Fruit fly (Drosophila melanogaster) whole organism, embryonic: ENCODE data around the gene sra.

Experiments used
- Ada2b ChIP-seq: fragments of 200-800 bp; sonication (Bioruptor generic); IDR thresholded peaks from 2 replicates; pipeline ENCODE4 v1.3.6; 2022; ENCODE audit warnings: missing biosample characterization, missing genetic modification characterization
- Awh ChIP-seq: fragments of 200-800 bp; sonication (Bioruptor generic); IDR thresholded peaks from 2 replicates; pipeline ENCODE4, ENCODE4 v1.3.6; 2022; ENCODE audit warnings: missing biosample characterization, missing genetic modification characterization
- CG10267 ChIP-seq: fragments of 200-800 bp; sonication (Bioruptor generic); optimal IDR thresholded peaks from 2 replicates; lab custom pipeline; 2018; ENCODE audit warnings: missing biosample characterization, mild to moderate bottlenecking, missing genetic modification characterization, moderate library complexity
- CG10274 ChIP-seq: fragments of 200-800 bp; sonication (Bioruptor generic); optimal IDR thresholded peaks from 3 replicates; lab custom pipeline; 2017; ENCODE audit warnings: missing biosample characterization, mild to moderate bottlenecking, missing genetic modification characterization
- CG10366 ChIP-seq: fragments of 200-800 bp; sonication (Bioruptor generic); IDR thresholded peaks from 2 replicates; pipeline ENCODE4 v1.3.6; 2022; ENCODE audit warnings: missing biosample characterization, missing genetic modification characterization
- CG17385 ChIP-seq: fragments of 200-800 bp; sonication (Bioruptor generic); optimal IDR thresholded peaks from 3 replicates; lab custom pipeline; 2018; ENCODE audit warnings: missing biosample characterization, mild to moderate bottlenecking, missing genetic modification characterization
- CG17802 ChIP-seq: fragments of 200-800 bp; sonication (Bioruptor generic); optimal IDR thresholded peaks from 2 replicates; lab custom pipeline; 2018; ENCODE audit warnings: missing biosample characterization, mild to moderate bottlenecking, missing genetic modification characterization, moderate library complexity
- CG18764 ChIP-seq: fragments of 200-800 bp; sonication (Bioruptor generic); optimal IDR thresholded peaks from 3 replicates; lab custom pipeline; 2016; ENCODE audit warnings: missing biosample characterization, missing genetic modification characterization
- CG31441 ChIP-seq: fragments of 200-800 bp; sonication (Bioruptor generic); IDR thresholded peaks from 2 replicates; pipeline ENCODE4 v1.3.6; 2022; ENCODE audit warnings: missing biosample characterization, missing genetic modification characterization
- CG3281 ChIP-seq: fragments of 200-800 bp; sonication (Bioruptor generic); optimal IDR thresholded peaks from 3 replicates; lab custom pipeline; 2017; ENCODE audit warnings: missing biosample characterization, mild to moderate bottlenecking, missing genetic modification characterization
- CG42726 ChIP-seq: fragments of 200-800 bp; sonication (Bioruptor generic); IDR thresholded peaks from 2 replicates; pipeline ENCODE4 v1.3.6; 2022; ENCODE audit warnings: missing biosample characterization, missing genetic modification characterization; ENCODE audit not compliant: partially characterized antibody
- CG4404 ChIP-seq: fragments of 200-800 bp; sonication (Bioruptor generic); IDR thresholded peaks from 2 replicates; pipeline ENCODE4 v1.3.6; 2022; ENCODE audit warnings: missing biosample characterization, missing genetic modification characterization
- CG4730 ChIP-seq: fragments of 200-800 bp; sonication (Bioruptor generic); IDR thresholded peaks from 2 replicates; pipeline ENCODE4 v1.3.6; 2022; ENCODE audit warnings: missing biosample characterization, missing genetic modification characterization
- CG6654 ChIP-seq: fragments of 200-800 bp; sonication (Bioruptor generic); optimal IDR thresholded peaks from 2 replicates; lab custom pipeline; 2017; ENCODE audit warnings: missing biosample characterization, mild to moderate bottlenecking, missing genetic modification characterization
- CG6854 ChIP-seq: fragments of 200-800 bp; sonication (Bioruptor generic); optimal IDR thresholded peaks from 3 replicates; lab custom pipeline; 2017; ENCODE audit warnings: missing biosample characterization, mild to moderate bottlenecking, missing genetic modification characterization
- CG7556 ChIP-seq: fragments of 200-800 bp; sonication (Bioruptor generic); optimal IDR thresholded peaks from 2 replicates; lab custom pipeline; 2017; ENCODE audit warnings: missing biosample characterization, mild to moderate bottlenecking, missing genetic modification characterization
- Dll ChIP-seq: fragments of 200-800 bp; sonication (Bioruptor generic); IDR thresholded peaks from 4 replicates; pipeline ENCODE4 v1.3.6; 2022; ENCODE audit warnings: missing biosample characterization, missing genetic modification characterization; ENCODE audit not compliant: partially characterized antibody
- Doc3 ChIP-seq: fragments of 200-800 bp; sonication (Bioruptor generic); IDR thresholded peaks from 3 replicates; pipeline ENCODE4 v1.3.6; 2022; ENCODE audit warnings: missing biosample characterization, missing genetic modification characterization; ENCODE audit not compliant: partially characterized antibody
- H15 ChIP-seq: fragments of 200-800 bp; sonication (Bioruptor generic); IDR thresholded peaks from 3 replicates; pipeline ENCODE4 v1.3.6; 2022; ENCODE audit warnings: missing biosample characterization, missing genetic modification characterization
- Lim3 ChIP-seq: fragments of 200-800 bp; sonication (Bioruptor generic); IDR thresholded peaks from 2 replicates; pipeline ENCODE4 v1.3.6; 2022; ENCODE audit warnings: missing biosample characterization, missing genetic modification characterization
- MBD-R2 ChIP-seq: fragments of 200-800 bp; sonication (Bioruptor generic); IDR thresholded peaks from 2 replicates; pipeline ENCODE4 v1.3.6; 2022; ENCODE audit warnings: missing biosample characterization, missing genetic modification characterization
- NFAT ChIP-seq: fragments of 200-800 bp; sonication (Bioruptor generic); IDR thresholded peaks from 2 replicates; pipeline ENCODE4 v1.3.6; 2022; ENCODE audit warnings: missing biosample characterization, missing genetic modification characterization
- PHDP ChIP-seq: fragments of 200-800 bp; sonication (Bioruptor generic); optimal IDR thresholded peaks from 3 replicates; lab custom pipeline; 2018; ENCODE audit warnings: missing biosample characterization, mild to moderate bottlenecking, missing genetic modification characterization, moderate library complexity
- Scr ChIP-seq: fragments of 200-800 bp; sonication (Bioruptor generic); IDR thresholded peaks from 2 replicates; pipeline ENCODE4 v1.3.6; 2022; ENCODE audit warnings: missing biosample characterization, missing genetic modification characterization; ENCODE audit not compliant: partially characterized antibody
- Trl ChIP-seq, 3 experiments: fragments of >200 bp in 2 of 3; fragments of 200-800 bp in 1 of 3; sonication (Bioruptor generic) in 1 of 3; optimal IDR thresholded peaks; 2 replicates in 1 of 3; 3 replicates in 2 of 3; lab custom pipeline; 2016 to 2017; ENCODE audit warnings: missing biosample characterization in 1 of 3, missing genetic modification characterization in 1 of 3
- ap ChIP-seq: fragments of 200-800 bp; sonication (Bioruptor generic); IDR thresholded peaks from 2 replicates; pipeline ENCODE4 v1.3.6; 2022; ENCODE audit warnings: missing biosample characterization, missing genetic modification characterization
- az2 ChIP-seq: fragments of 200-800 bp; sonication (Bioruptor generic); optimal IDR thresholded peaks from 3 replicates; lab custom pipeline; 2016; ENCODE audit warnings: missing biosample characterization, missing genetic modification characterization
- bab2 ChIP-seq: fragments of 200-800 bp; sonication (Bioruptor generic); optimal IDR thresholded peaks from 2 replicates; lab custom pipeline; 2016; ENCODE audit warnings: missing biosample characterization, missing genetic modification characterization
- br ChIP-seq: fragments of >200 bp; optimal IDR thresholded peaks from 2 replicates; lab custom pipeline; 2017
- bsh ChIP-seq, 2 experiments: fragments of 200-800 bp; sonication (Bioruptor generic); optimal IDR thresholded peaks; 2 replicates each; lab custom pipeline; 2017 to 2018; ENCODE audit warnings: mild to moderate bottlenecking in 2 of 2, missing biosample characterization in 2 of 2, missing genetic modification characterization in 2 of 2, moderate library complexity in 1 of 2
- btn ChIP-seq: fragments of 200-800 bp; sonication (Bioruptor generic); optimal IDR thresholded peaks from 2 replicates; lab custom pipeline; 2016; ENCODE audit warnings: missing biosample characterization, missing genetic modification characterization
- cato ChIP-seq: fragments of 200-800 bp; sonication (Bioruptor generic); optimal IDR thresholded peaks from 2 replicates; lab custom pipeline; 2016; ENCODE audit warnings: missing biosample characterization, missing genetic modification characterization, borderline replicate concordance
- chinmo ChIP-seq: fragments of 200-800 bp; sonication (Bioruptor generic); IDR thresholded peaks from 4 replicates; pipeline ENCODE4 v1.3.6; 2022; ENCODE audit warnings: missing biosample characterization, missing genetic modification characterization; ENCODE audit not compliant: partially characterized antibody
- crol ChIP-seq: fragments of 200-800 bp; sonication (Bioruptor generic); IDR thresholded peaks from 2 replicates; pipeline ENCODE4 v1.3.6; 2022; ENCODE audit warnings: missing biosample characterization, missing genetic modification characterization
- cwo ChIP-seq: fragments of 200-800 bp; sonication (Bioruptor generic); optimal IDR thresholded peaks from 3 replicates; lab custom pipeline; 2017; ENCODE audit warnings: missing biosample characterization, missing genetic modification characterization, mild to moderate bottlenecking, moderate library complexity, missing genetic modification reagents
- dmrt11E ChIP-seq: fragments of 200-800 bp; sonication (Bioruptor generic); optimal IDR thresholded peaks from 3 replicates; lab custom pipeline; 2018; ENCODE audit warnings: missing biosample characterization, mild to moderate bottlenecking, missing genetic modification characterization, moderate library complexity
- esg ChIP-seq: fragments of 200-800 bp; sonication (Bioruptor generic); conservative IDR thresholded peaks from 2 replicates; pipeline ENCODE4 v1.3.6; 2022; ENCODE audit warnings: missing biosample characterization, missing genetic modification characterization
- hb ChIP-seq: fragments of 200-800 bp; sonication (Bioruptor generic); IDR thresholded peaks from 3 replicates; pipeline ENCODE4 v1.3.6; 2022; ENCODE audit warnings: missing biosample characterization, missing genetic modification characterization; ENCODE audit not compliant: partially characterized antibody
- her ChIP-seq: fragments of 200-800 bp; sonication (Bioruptor generic); optimal IDR thresholded peaks from 2 replicates; lab custom pipeline; 2016; ENCODE audit warnings: missing biosample characterization, missing genetic modification characterization
- hkb ChIP-seq, 2 experiments: fragments of 200-800 bp in 1 of 2; fragments of >200 bp in 1 of 2; sonication (Bioruptor generic) in 1 of 2; IDR thresholded peaks in 1 of 2; optimal IDR thresholded peaks in 1 of 2; 2 replicates each; pipeline versions ENCODE4 v1.3.6 to Lab custom; 2017 to 2022; ENCODE audit warnings: missing biosample characterization in 1 of 2, missing genetic modification characterization in 1 of 2
- inv ChIP-seq: fragments of 200-800 bp; sonication (Bioruptor generic); IDR thresholded peaks from 2 replicates; pipeline ENCODE4 v1.3.6; 2022; ENCODE audit warnings: missing biosample characterization, missing genetic modification characterization; ENCODE audit not compliant: partially characterized antibody
- lab ChIP-seq: fragments of 200-800 bp; sonication (Bioruptor generic); optimal IDR thresholded peaks from 3 replicates; lab custom pipeline; 2017; ENCODE audit warnings: missing biosample characterization, missing genetic modification characterization, mild to moderate bottlenecking, moderate library complexity, missing genetic modification reagents
- prd ChIP-seq, 3 experiments: fragments of >200 bp in 2 of 3; fragments of 200-800 bp in 1 of 3; sonication (Bioruptor generic) in 1 of 3; optimal IDR thresholded peaks in 2 of 3; IDR thresholded peaks in 1 of 3; 2 replicates in 2 of 3; 3 replicates in 1 of 3; pipeline versions ENCODE4 v1.3.6 to Lab custom; 2017 to 2022; ENCODE audit warnings: missing biosample characterization in 1 of 3, missing genetic modification characterization in 1 of 3
- seq ChIP-seq: fragments of 200-800 bp; sonication (Bioruptor generic); IDR thresholded peaks from 2 replicates; pipeline ENCODE4 v1.3.6; 2022; ENCODE audit warnings: missing biosample characterization, missing genetic modification characterization
- sna ChIP-seq: fragments of 200-800 bp; sonication (Bioruptor generic); IDR thresholded peaks from 2 replicates; pipeline ENCODE4 v1.3.6; 2022; ENCODE audit warnings: missing biosample characterization, missing genetic modification characterization; ENCODE audit not compliant: partially characterized antibody
- sug ChIP-seq: fragments of 200-800 bp; optimal IDR thresholded peaks from 2 replicates; lab custom pipeline; 2019; ENCODE audit warnings: missing biosample characterization, mild to moderate bottlenecking, missing genetic modification characterization, moderate library complexity
- wek ChIP-seq: fragments of 200-800 bp; sonication (Bioruptor generic); optimal IDR thresholded peaks from 3 replicates; lab custom pipeline; 2018; ENCODE audit warnings: missing biosample characterization, mild to moderate bottlenecking, missing genetic modification characterization, moderate library complexity

sra gene

dm6 chr3R:16214474-16215318 is 27.9 kb downstream of the sra start (continued):
- TF ChIP-seq CG17385 (GFP tag; lab: Kevin White, UChicago) (peak; percentile 29), CG18764 (GFP tag; lab: Kevin White, UChicago) (no peak), Lim3 (GFP tag; lab: Robert Waterston, UW) (no peak), CG3281 (GFP tag; lab: Kevin White, UChicago) (peak; percentile 59), seq (GFP tag; lab: Robert Waterston, UW) (no peak), CG4730 (GFP tag; lab: Robert Waterston, UW) (no peak), CG42726 (GFP tag; lab: Robert Waterston, UW) (no peak), her (no peak), Awh (GFP tag; lab: Robert Waterston, UW) (no peak), NFAT (GFP tag; lab: Robert Waterston, UW) (no peak), Scr (GFP tag; lab: Robert Waterston, UW) (no peak), CG10274 (GFP tag; lab: Kevin White, UChicago) (no peak), CG10366 (GFP tag; lab: Robert Waterston, UW) (no peak), az2 (GFP tag; lab: Kevin White, UChicago) (peak; percentile 29), cato (GFP tag; lab: Kevin White, UChicago) (no peak), CG6654 (GFP tag; lab: Kevin White, UChicago) (peak; percentile 13), CG7556 (GFP tag; lab: Kevin White, UChicago) (peak; percentile 87), Ada2b (GFP tag; lab: Robert Waterston, UW) (no peak), esg (GFP tag; lab: Robert Waterston, UW) (no peak), sna (GFP tag; lab: Robert Waterston, UW) (no peak), ap (no peak), lab (GFP tag; lab: Kevin White, UChicago) (peak; percentile 37), br (lab: Kevin White, UChicago) (no peak), crol (GFP tag; lab: Robert Waterston, UW) (no peak), hb (no peak), Doc3 (no peak), bab2 (no peak), cwo (peak; percentile 22), Dll (GFP tag; lab: Robert Waterston, UW) (no peak), bsh (GFP tag; optimal IDR thresholded peaks at IDR 0.05; lab: Kevin White, UChicago) (no peak), inv (GFP tag; lab: Robert Waterston, UW) (no peak), btn (GFP tag; lab: Kevin White, UChicago) (no peak), prd (optimal IDR thresholded peaks at IDR 0.05; lab: Kevin White, UChicago) (no peak), prd (GFP tag; IDR thresholded peaks at IDR 0.05; lab: Robert Waterston, UW) (no peak), CG31441 (GFP tag; lab: Robert Waterston, UW) (peak; percentile 58; the same call in 1 of the 2 replicates), CG17802 (tag; lab: Kevin White, UChicago) (no peak), chinmo (GFP tag; lab: Robert Waterston, UW) (0 out of 4 replicates have a peak, but pooled peaks have one; percentile 50), CG6854 (GFP tag; lab: Kevin White, UChicago) (peak; percentile 41), MBD-R2 (no peak), hkb (optimal IDR thresholded peaks at IDR 0.05; lab: Kevin White, UChicago) (no peak), hkb (GFP tag; IDR thresholded peaks at IDR 0.05; lab: Robert Waterston, UW) (no peak), CG10267 (tag; lab: Kevin White, UChicago) (no peak), H15 (GFP tag; lab: Robert Waterston, UW) (no peak), dmrt11E (tag; lab: Kevin White, UChicago) (no peak), Trl (optimal IDR thresholded peaks at IDR 0.05; lab: Kevin White, UChicago) (no peak), Trl (GFP tag; optimal IDR thresholded peaks at IDR 0.05; lab: Kevin White, UChicago) (no peak), wek (no peak), PHDP (tag; lab: Kevin White, UChicago) (peak; percentile 31), sug (tag; lab: Kevin White, UChicago) (no peak), CG4404 (GFP tag; lab: Robert Waterston, UW) (no peak)
